Worm (Caenorhabditis elegans) whole organism, L2 larva: Measurements from ENCODE around the gene esyt-2.
A peak's percentile ranks its signal among the peaks of the same experiment; 100 is the strongest.

Source experiments
- R02D3.7 ChIP-seq: fragments of 150-350 bp; optimal IDR thresholded peaks from 2 replicates; lab custom pipeline; 2014; ENCODE audit warnings: missing biosample characterization, missing genetic modification characterization
- ZK546.5 ChIP-seq: sonication (generic microtip); optimal IDR thresholded peaks from 2 replicates; lab custom pipeline; 2017; ENCODE audit warnings: missing biosample characterization, missing genetic modification characterization
- aly-2 ChIP-seq: fragments of 150-350 bp; optimal IDR thresholded peaks from 2 replicates; lab custom pipeline; 2014; ENCODE audit warnings: missing biosample characterization, missing genetic modification characterization
- ceh-82 ChIP-seq: fragments of 150-350 bp; optimal IDR thresholded peaks from 2 replicates; lab custom pipeline; 2014; ENCODE audit warnings: missing biosample characterization, missing genetic modification characterization
- crh-2 ChIP-seq: sonication (generic microtip); optimal IDR thresholded peaks from 2 replicates; lab custom pipeline; 2017; ENCODE audit warnings: missing biosample characterization, missing genetic modification characterization
- egl-27 ChIP-seq: sonication (generic microtip); optimal IDR thresholded peaks from 3 replicates; lab custom pipeline; 2017; ENCODE audit warnings: missing biosample characterization, missing genetic modification reagents, missing genetic modification characterization
- elt-1 ChIP-seq: fragments of 150-350 bp; optimal IDR thresholded peaks from 2 replicates; lab custom pipeline; 2014; ENCODE audit warnings: missing biosample characterization, missing genetic modification characterization
- lin-11 ChIP-seq: fragments of 150-350 bp; sonication (generic microtip); optimal IDR thresholded peaks from 2 replicates; lab custom pipeline; 2014; ENCODE audit warnings: missing biosample characterization, missing genetic modification characterization, inconsistent platforms, mixed read lengths
- lin-39 ChIP-seq: fragments of 150-350 bp; optimal IDR thresholded peaks from 2 replicates; lab custom pipeline; 2014; ENCODE audit warnings: missing biosample characterization, missing genetic modification reagents, missing genetic modification characterization
- nhr-10 ChIP-seq: sonication (generic microtip); optimal IDR thresholded peaks from 2 replicates; lab custom pipeline; 2017; ENCODE audit warnings: missing biosample characterization, missing genetic modification characterization
- nhr-12 ChIP-seq: fragments of 150-350 bp; optimal IDR thresholded peaks from 2 replicates; lab custom pipeline; 2014; ENCODE audit warnings: missing biosample characterization, missing genetic modification characterization
- nhr-237 ChIP-seq: fragments of 150-350 bp; optimal IDR thresholded peaks from 2 replicates; lab custom pipeline; 2014; ENCODE audit warnings: missing biosample characterization, missing genetic modification characterization
- nhr-77 ChIP-seq: fragments of 150-350 bp; optimal IDR thresholded peaks from 2 replicates; lab custom pipeline; 2014; ENCODE audit warnings: missing biosample characterization, missing genetic modification characterization
- snpc-4 ChIP-seq: fragments of 150-350 bp; optimal IDR thresholded peaks from 2 replicates; lab custom pipeline; 2014; ENCODE audit warnings: missing biosample characterization, missing genetic modification characterization

DNA sequence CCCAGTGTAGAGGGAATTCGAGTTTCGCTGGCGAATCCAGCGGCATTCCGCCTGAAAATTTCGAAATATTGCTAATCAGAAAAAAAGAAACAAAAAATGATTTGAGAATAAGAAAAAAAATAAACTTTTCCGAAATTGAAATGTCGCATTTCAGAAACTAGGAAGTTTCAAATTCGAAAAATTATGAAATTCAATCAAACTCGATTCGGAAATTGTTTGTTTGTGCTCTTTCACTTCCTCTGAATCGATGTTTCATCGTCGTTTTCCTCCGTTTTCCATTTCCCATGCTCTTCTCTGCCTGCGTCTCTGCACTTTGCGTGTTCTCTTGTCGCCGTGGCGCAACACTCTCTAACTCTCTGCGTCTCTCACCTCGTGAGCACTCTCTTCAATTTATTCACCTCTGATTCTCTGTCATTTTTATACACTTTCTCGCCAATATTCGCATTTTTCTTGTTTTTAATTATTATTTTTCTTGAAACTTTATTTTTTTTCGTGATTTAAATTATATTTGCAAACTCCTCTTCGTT, 47.6 kb upstream of the esyt-2 start, which contains the start of gene C18F10.7:
- no peak for TF ChIP-seq aly-2 (tag; lab: Kevin White, UChicago)
- TF ChIP-seq nhr-10 = no peak
- no peak for TF ChIP-seq lin-11 (tag; lab: Kevin White, UChicago)
- no peak for TF ChIP-seq nhr-77 (tag; lab: Kevin White, UChicago)
- no peak for TF ChIP-seq nhr-12
- no peak for TF ChIP-seq lin-39
- peak; percentile 66 for TF ChIP-seq crh-2 (tag; lab: Kevin White, UChicago)
- TF ChIP-seq elt-1 (tag; lab: Kevin White, UChicago) = no peak
- peak; percentile 25 for TF ChIP-seq snpc-4 (tag; lab: Kevin White, UChicago)
- TF ChIP-seq nhr-237 (tag; lab: Kevin White, UChicago) = no peak
- peak; percentile 55 for TF ChIP-seq egl-27
- peak; percentile 2 for TF ChIP-seq R02D3.7
- no peak for TF ChIP-seq ceh-82
- TF ChIP-seq ZK546.5 (tag; lab: Kevin White, UChicago) = no peak
